Fruit fly (Drosophila melanogaster): ENCODE measurements around the gene Teh4.

DNA sequence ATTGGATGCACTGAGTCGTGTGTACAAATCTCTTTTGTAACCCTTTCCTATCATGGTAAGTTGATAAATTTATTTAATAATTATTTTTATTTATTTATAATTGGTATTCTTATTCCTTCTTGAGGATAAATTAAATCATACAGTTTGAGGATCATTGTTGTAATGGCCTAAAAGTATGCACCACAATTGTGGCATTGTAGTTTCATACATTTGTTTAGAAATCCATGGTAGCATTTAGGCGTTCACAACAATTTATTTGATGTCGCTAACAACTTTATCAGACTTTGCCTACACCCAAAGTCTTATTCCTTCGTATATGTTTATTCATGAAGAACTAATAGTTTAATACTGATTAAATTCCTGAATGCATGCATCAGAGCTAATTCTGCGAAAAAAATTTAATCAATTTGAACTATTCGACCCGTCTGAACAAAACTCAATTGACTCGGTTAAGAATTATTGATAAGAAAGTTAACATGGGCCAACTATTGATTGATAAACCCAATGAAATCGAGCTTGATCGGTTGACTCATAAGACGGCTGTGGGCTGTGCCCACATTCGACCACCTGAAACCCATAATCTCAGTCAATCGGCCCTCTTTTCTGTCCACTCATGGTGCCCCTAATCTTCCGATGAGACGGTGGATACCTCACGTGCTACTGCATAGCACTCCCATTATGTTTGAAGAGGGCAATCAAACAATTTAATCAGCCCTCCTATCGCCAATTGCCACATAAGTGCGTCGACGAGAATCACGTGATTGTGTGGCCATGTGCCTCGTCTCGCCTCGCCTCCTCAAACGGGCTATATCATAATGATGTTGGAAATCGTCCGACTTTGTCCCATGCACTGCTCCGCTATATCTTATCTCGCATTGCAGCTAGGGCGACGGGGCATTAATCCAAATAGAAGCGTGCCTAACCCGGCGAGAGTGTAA lies 41.5 kb upstream of the Teh4 start:
- no peak for TF ChIP-seq CG5245 (GFP tag; optimal IDR thresholded peaks at IDR 0.05)
- TF ChIP-seq Sin3A (optimal IDR thresholded peaks at IDR 0.05): no peak
- no peak for TF ChIP-seq h (optimal IDR thresholded peaks at IDR 0.05)
- no peak for TF ChIP-seq H2.0 (GFP tag; IDR thresholded peaks at IDR 0.05)
- peak; percentile 15 for TF ChIP-seq dm (GFP tag; optimal IDR thresholded peaks at IDR 0.05)

Measured in whole organism, embryonic.